Fruit fly (Drosophila melanogaster): ENCODE results near the gene CG7342.

- TF ChIP-seq Jra (GFP tag; optimal IDR thresholded peaks at IDR 0.05) (no peak), fru (GFP tag; optimal IDR thresholded peaks at IDR 0.05) (no peak), OdsH (GFP tag; optimal IDR thresholded peaks at IDR 0.05) (no peak)
These were observed 6.8 kb downstream of the CG7342 start, which contains the start of gene CG17752 for dm6 chr3R:19609925-19610324.

Data from whole organism, wandering third instar larva.